Worm (Caenorhabditis elegans) whole organism, midembryonic: Measurements from ENCODE around the gene Y60A3A.25.

ENCODE experiments used
- T22C8.4 ChIP-seq: fragments of 200-800 bp; sonication (Bioruptor generic); IDR thresholded peaks from 2 replicates; pipeline ENCODE4 v1.3.6; 2022; ENCODE audit warnings: missing genetic modification characterization, missing compliant biosample characterization
- cog-1 ChIP-seq: sonication (generic microtip); optimal IDR thresholded peaks from 2 replicates; lab custom pipeline; 2016; ENCODE audit warnings: missing genetic modification characterization, missing compliant biosample characterization
- flt-1 ChIP-seq: fragments of 200-800 bp; sonication (Bioruptor generic); IDR thresholded peaks from 2 replicates; pipeline ENCODE4 v1.3.6; 2022; ENCODE audit warnings: missing genetic modification characterization, missing compliant biosample characterization
- klf-2 ChIP-seq: fragments of 200-800 bp; sonication (Bioruptor generic); conservative IDR thresholded peaks from 2 replicates; pipeline ENCODE4 v1.3.6; 2022; ENCODE audit warnings: missing genetic modification reagents, missing genetic modification characterization, missing compliant biosample characterization
- med-1 ChIP-seq: sonication (generic microtip); optimal IDR thresholded peaks from 2 replicates; lab custom pipeline; 2017; ENCODE audit warnings: missing genetic modification characterization, mild to moderate bottlenecking, missing compliant biosample characterization, antibody characterized with exemption, missing genetic modification reagents; ENCODE audit not compliant: insufficient read depth
- ref-1 ChIP-seq: fragments of 200-800 bp; sonication (Bioruptor generic); conservative IDR thresholded peaks from 2 replicates; pipeline ENCODE4 v1.3.6; 2022; ENCODE audit warnings: missing genetic modification reagents, missing genetic modification characterization, missing compliant biosample characterization
- tab-1 ChIP-seq: fragments of 200-800 bp; sonication (Bioruptor generic); IDR thresholded peaks from 2 replicates; pipeline ENCODE4 v1.3.6; 2022; ENCODE audit warnings: missing genetic modification characterization, missing compliant biosample characterization
- ztf-29 ChIP-seq: fragments of 200-800 bp; sonication (Bioruptor generic); IDR thresholded peaks from 2 replicates; pipeline ENCODE4 v1.3.6; 2022; ENCODE audit warnings: missing genetic modification reagents, missing genetic modification characterization, missing compliant biosample characterization

DNA sequence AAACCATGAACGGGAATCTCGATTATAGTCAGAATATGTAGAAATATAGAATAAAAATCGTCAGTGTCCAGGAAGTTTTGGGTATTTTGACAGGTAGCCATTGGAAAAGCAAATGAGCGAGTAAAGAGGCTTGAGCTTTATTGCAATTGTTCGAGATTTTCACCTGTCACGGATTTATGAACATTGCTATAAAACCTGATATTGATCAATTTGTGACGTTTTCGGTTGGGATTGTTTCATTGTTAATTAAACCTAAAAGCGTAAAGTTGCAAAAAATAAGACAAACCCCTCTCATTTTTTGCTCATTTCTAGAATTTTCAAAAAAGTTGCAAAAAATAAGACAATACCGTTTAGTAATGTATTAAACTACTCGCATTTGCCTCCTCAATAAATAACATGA lies 15.8 kb downstream of the Y60A3A.25 start, which contains the start of gene srh-183:
- TF ChIP-seq ref-1 (GFP tag; lab: Robert Waterston, UW): no peak
- TF ChIP-seq ztf-29 (GFP tag; lab: Robert Waterston, UW): no peak
- no peak for TF ChIP-seq flt-1 (GFP tag; lab: Robert Waterston, UW)
- no peak for TF ChIP-seq T22C8.4 (GFP tag; lab: Robert Waterston, UW)
- TF ChIP-seq med-1 (GFP tag; lab: Kevin White, UChicago): no peak
- no peak for TF ChIP-seq tab-1 (GFP tag; lab: Robert Waterston, UW)
- no peak for TF ChIP-seq cog-1
- TF ChIP-seq klf-2 (GFP tag; lab: Robert Waterston, UW): no peak
